Worm (Caenorhabditis elegans): ENCODE results near the gene gcsh-1.

DNA sequence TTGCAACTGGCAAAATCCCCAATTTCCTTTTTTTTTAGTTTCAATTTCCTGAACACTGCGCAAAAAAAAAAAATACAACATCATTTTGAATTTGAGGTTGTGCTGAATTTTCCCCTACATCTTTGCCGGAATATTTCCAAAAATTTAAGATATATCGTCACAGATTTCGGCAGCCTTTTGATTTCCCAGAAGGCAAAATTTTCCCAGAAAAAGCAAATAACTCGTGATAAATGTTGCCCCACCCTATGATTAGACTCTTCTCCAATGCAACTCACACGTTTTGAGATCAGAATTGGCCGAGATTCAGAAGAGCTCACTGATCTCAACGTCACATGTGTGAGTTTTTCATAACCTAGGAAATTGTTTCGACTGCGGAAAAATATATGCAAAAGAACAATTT, 22.4 kb downstream of the gcsh-1 start:
- TF ChIP-seq snpc-1.2 (GFP tag; IDR thresholded peaks at IDR 0.05) (no peak), ama-1 (optimal IDR thresholded peaks at IDR 0.05) (no peak), R02D3.7 (tag; optimal IDR thresholded peaks at IDR 0.05) (no peak), vab-7 (GFP tag; IDR thresholded peaks at IDR 0.05) (no peak), nhr-77 (tag; optimal IDR thresholded peaks at IDR 0.05) (no peak), nhr-237 (tag; optimal IDR thresholded peaks at IDR 0.05) (no peak), nhr-6 (tag; optimal IDR thresholded peaks at IDR 0.05) (no peak), pqm-1 (tag; optimal IDR thresholded peaks at IDR 0.05) (no peak), ceh-82 (tag; optimal IDR thresholded peaks at IDR 0.05) (no peak), lin-39 (tag; optimal IDR thresholded peaks at IDR 0.05) (no peak), ctbp-1 (GFP tag; IDR thresholded peaks at IDR 0.05) (no peak), F49E8.2 (tag; optimal IDR thresholded peaks at IDR 0.05; ENCODE audit: borderline replicate concordance) (no peak), sdz-12 (GFP tag; optimal IDR thresholded peaks at IDR 0.05) (no peak)

Measured in whole organism, L4 larva.